Fruit fly (Drosophila melanogaster) whole organism: ENCODE data around the gene CG31528.

Experiments
- CG8478 ChIP-seq: fragments of >200 bp; optimal IDR thresholded peaks from 2 replicates; lab custom pipeline; 2018; ENCODE audit warnings: inconsistent platforms
- psq ChIP-seq: fragments of >200 bp; optimal IDR thresholded peaks from 2 replicates; lab custom pipeline; 2017
- usp ChIP-seq: fragments of >200 bp; optimal IDR thresholded peaks from 2 replicates; lab custom pipeline; 2017; ENCODE audit warnings: missing biosample characterization, missing genetic modification characterization, mixed read lengths

- TF ChIP-seq usp (GFP tag; lab: Kevin White, UChicago) = no peak
- no peak for TF ChIP-seq CG8478 (lab: Kevin White, UChicago)
- TF ChIP-seq psq (lab: Kevin White, UChicago) = no peak
Observed at dm6 chr3R:4399810-4400496, 16.3 kb upstream of the CG31528 start.
